Fruit fly (Drosophila melanogaster) whole organism, wandering third instar larva: ENCODE measurements around the gene RYa-R.

Experiments
- Dfd ChIP-seq: fragments of >200 bp; optimal IDR thresholded peaks from 2 replicates; lab custom pipeline; 2017; ENCODE audit warnings: missing biosample characterization, missing genetic modification characterization
- GATAd ChIP-seq: sonication (Bioruptor generic); optimal IDR thresholded peaks from 2 replicates; lab custom pipeline; 2016; ENCODE audit warnings: missing biosample characterization, missing genetic modification characterization
- Mio ChIP-seq: sonication (Bioruptor generic); optimal IDR thresholded peaks from 2 replicates; lab custom pipeline; 2016; ENCODE audit warnings: missing biosample characterization, missing genetic modification characterization
- dsf ChIP-seq: sonication (Bioruptor generic); optimal IDR thresholded peaks from 2 replicates; lab custom pipeline; 2016; ENCODE audit warnings: missing biosample characterization, missing genetic modification characterization, borderline replicate concordance
- h ChIP-seq: fragments of 200-800 bp; sonication (Bioruptor generic); optimal IDR thresholded peaks from 3 replicates; lab custom pipeline; 2016; ENCODE audit warnings: missing biosample characterization, mild to moderate bottlenecking, missing genetic modification characterization
- sage ChIP-seq: fragments of 200-800 bp; sonication (Bioruptor generic); optimal IDR thresholded peaks from 2 replicates; lab custom pipeline; 2016; ENCODE audit warnings: missing biosample characterization, mild to moderate bottlenecking, missing genetic modification characterization

- TF ChIP-seq Mio (GFP tag; lab: Kevin White, UChicago) = no peak
- no peak for TF ChIP-seq sage (GFP tag; lab: Kevin White, UChicago)
- no peak for TF ChIP-seq h
- no peak for TF ChIP-seq GATAd
- no peak for TF ChIP-seq dsf (GFP tag; lab: Kevin White, UChicago)
- no peak for TF ChIP-seq Dfd (GFP tag; lab: Kevin White, UChicago)
Measured at dm6 chr3R:27094233-27094632, 97.5 kb downstream of the RYa-R start, which contains the start of gene CG14259.
